Worm (Caenorhabditis elegans) whole organism, young adult: ENCODE measurements around the gene tbx-2.

Experiments
- ama-1 ChIP-seq, 3 experiments: fragments of 150-350 bp in 1 of 3; sonication (generic microtip) in 2 of 3; optimal IDR thresholded peaks; 2 replicates each; lab custom pipeline; 2014 to 2018; ENCODE audit warnings: missing biosample characterization in 2 of 3, missing genetic modification characterization in 2 of 3, missing genetic modification reagents in 2 of 3
- attf-5 ChIP-seq: fragments of 200-800 bp; sonication (Bioruptor generic); optimal IDR thresholded peaks from 2 replicates; lab custom pipeline; 2018; ENCODE audit warnings: mild to moderate bottlenecking, missing genetic modification characterization, missing compliant biosample characterization

- TF ChIP-seq ama-1 (optimal IDR thresholded peaks at IDR 0.05; lab: Kevin White, UChicago), result no peak
- no peak for TF ChIP-seq ama-1 (GFP tag; optimal IDR thresholded peaks at IDR 0.05; lab: Kevin White, UChicago)
- TF ChIP-seq attf-5, result no peak
Observed at ce11 chrIII:5147445-5147844, 11.3 kb upstream of the tbx-2 start.
